Worm (Caenorhabditis elegans) whole organism, young adult: ENCODE measurements around the gene nlp-80.

Experiments used
- B0261.1 ChIP-seq: sonication (generic microtip); optimal IDR thresholded peaks from 2 replicates; lab custom pipeline; 2016; ENCODE audit warnings: mild to moderate bottlenecking, missing genetic modification characterization, moderate library complexity, missing compliant biosample characterization
- C06A6.2 ChIP-seq: fragments of 200-800 bp; sonication (Bioruptor generic); conservative IDR thresholded peaks from 2 replicates; pipeline ENCODE4 v1.3.6; 2022; ENCODE audit warnings: missing genetic modification characterization, missing compliant biosample characterization
- D2030.7 ChIP-seq: fragments of 200-800 bp; sonication (Bioruptor generic); IDR thresholded peaks from 2 replicates; pipeline ENCODE4 v1.3.6; 2022; ENCODE audit warnings: missing genetic modification reagents, missing genetic modification characterization, missing compliant biosample characterization
- F37B4.10 ChIP-seq: fragments of 200-800 bp; sonication (Bioruptor generic); IDR thresholded peaks from 2 replicates; pipeline ENCODE4 v1.3.6; 2022; ENCODE audit warnings: missing genetic modification characterization, missing compliant biosample characterization
- F55B11.4 ChIP-seq: sonication (generic microtip); optimal IDR thresholded peaks from 2 replicates; lab custom pipeline; 2016; ENCODE audit warnings: missing compliant biosample characterization, missing genetic modification characterization, borderline replicate concordance; ENCODE audit not compliant: insufficient read depth
- F57C9.4 ChIP-seq: sonication (generic microtip); optimal IDR thresholded peaks from 2 replicates; lab custom pipeline; 2017; ENCODE audit warnings: mild to moderate bottlenecking, missing genetic modification characterization, missing compliant biosample characterization
- K11D2.4 ChIP-seq: fragments of 200-800 bp; sonication (Bioruptor generic); IDR thresholded peaks from 2 replicates; pipeline ENCODE4 v1.3.6; 2022; ENCODE audit warnings: missing genetic modification reagents, missing genetic modification characterization, missing compliant biosample characterization
- K12H6.12 ChIP-seq: fragments of 200-800 bp; sonication (Bioruptor generic); optimal IDR thresholded peaks from 2 replicates; lab custom pipeline; 2018; ENCODE audit warnings: mild to moderate bottlenecking, missing genetic modification characterization, missing compliant biosample characterization
- Y56A3A.18 ChIP-seq: fragments of 200-800 bp; sonication (Bioruptor generic); IDR thresholded peaks from 2 replicates; pipeline ENCODE4 v1.3.6; 2022; ENCODE audit warnings: missing genetic modification reagents, missing genetic modification characterization, missing compliant biosample characterization
- Y79H2A.3 ChIP-seq: fragments of 200-800 bp; sonication (Bioruptor generic); conservative IDR thresholded peaks from 2 replicates; pipeline ENCODE4 v1.3.6; 2022; ENCODE audit warnings: missing genetic modification reagents, missing genetic modification characterization, missing compliant biosample characterization
- Y95B8A.8 ChIP-seq: fragments of 200-800 bp; sonication (Bioruptor generic); IDR thresholded peaks from 2 replicates; pipeline ENCODE4 v1.3.6; 2022; ENCODE audit warnings: missing genetic modification reagents, missing genetic modification characterization, missing compliant biosample characterization
- ZK185.1 ChIP-seq: sonication (generic microtip); optimal IDR thresholded peaks from 2 replicates; lab custom pipeline; 2016; ENCODE audit warnings: mild to moderate bottlenecking, missing genetic modification characterization, missing compliant biosample characterization; ENCODE audit not compliant: poor library complexity, severe bottlenecking
- aptf-3 ChIP-seq: fragments of 200-800 bp; sonication (Bioruptor generic); IDR thresholded peaks from 2 replicates; pipeline ENCODE4 v1.3.6; 2022; ENCODE audit warnings: missing genetic modification characterization, missing compliant biosample characterization
- attf-6 ChIP-seq: fragments of 200-800 bp; sonication (Bioruptor generic); IDR thresholded peaks from 2 replicates; pipeline ENCODE4 v1.3.6; 2022; ENCODE audit warnings: missing genetic modification reagents, missing genetic modification characterization, missing compliant biosample characterization
- bed-2 ChIP-seq: fragments of 200-800 bp; sonication (Bioruptor generic); IDR thresholded peaks from 2 replicates; pipeline ENCODE4 v1.3.6; 2022; ENCODE audit warnings: missing genetic modification reagents, missing genetic modification characterization, missing compliant biosample characterization
- ceh-100 ChIP-seq: fragments of 200-800 bp; sonication (Bioruptor generic); IDR thresholded peaks from 2 replicates; pipeline ENCODE4 v1.3.6; 2022; ENCODE audit warnings: missing genetic modification reagents, missing genetic modification characterization, missing compliant biosample characterization
- ceh-79 ChIP-seq: sonication (generic microtip); optimal IDR thresholded peaks from 2 replicates; lab custom pipeline; 2017; ENCODE audit warnings: mild to moderate bottlenecking, missing genetic modification characterization, missing compliant biosample characterization
- ceh-91 ChIP-seq: fragments of 200-800 bp; sonication (Bioruptor generic); IDR thresholded peaks from 2 replicates; pipeline ENCODE4 v1.3.6; 2022; ENCODE audit warnings: missing genetic modification reagents, missing genetic modification characterization, missing compliant biosample characterization
- chd-7 ChIP-seq: sonication (generic microtip); optimal IDR thresholded peaks from 2 replicates; lab custom pipeline; 2016; ENCODE audit warnings: mild to moderate bottlenecking, missing genetic modification characterization, moderate library complexity, missing compliant biosample characterization
- dpl-1 ChIP-seq: fragments of 150-350 bp; optimal IDR thresholded peaks from 2 replicates; lab custom pipeline; 2014; ENCODE audit warnings: missing biosample characterization, missing genetic modification reagents, missing genetic modification characterization
- efl-1 ChIP-seq: fragments of 150-350 bp; optimal IDR thresholded peaks from 2 replicates; lab custom pipeline; 2014; ENCODE audit warnings: missing biosample characterization, missing genetic modification reagents, missing genetic modification characterization
- fkh-3 ChIP-seq: sonication (generic microtip); optimal IDR thresholded peaks from 2 replicates; lab custom pipeline; 2016; ENCODE audit warnings: mild to moderate bottlenecking, missing genetic modification characterization, missing compliant biosample characterization
- him-1 ChIP-seq: sonication (generic microtip); optimal IDR thresholded peaks from 2 replicates; lab custom pipeline; 2016; ENCODE audit warnings: missing genotype, missing genetic modification reagents, missing genetic modification characterization, missing compliant biosample characterization
- hlh-12 ChIP-seq: sonication (generic microtip); optimal IDR thresholded peaks from 2 replicates; lab custom pipeline; 2016; ENCODE audit warnings: missing genetic modification characterization, missing compliant biosample characterization
- hlh-26 ChIP-seq: fragments of 200-800 bp; sonication (Bioruptor generic); conservative IDR thresholded peaks from 2 replicates; pipeline ENCODE4 v1.3.6; 2022; ENCODE audit warnings: missing genetic modification reagents, missing genetic modification characterization, missing compliant biosample characterization
- hrde-1 ChIP-seq: sonication (generic microtip); optimal IDR thresholded peaks from 2 replicates; lab custom pipeline; 2016; ENCODE audit warnings: missing genetic modification characterization, mild to moderate bottlenecking, missing compliant biosample characterization, moderate library complexity, missing genotype, missing genetic modification reagents, borderline replicate concordance
- hsf-1 ChIP-seq: fragments of 200-800 bp; sonication (Bioruptor generic); IDR thresholded peaks from 2 replicates; pipeline ENCODE4 v1.3.6; 2022; ENCODE audit warnings: missing genetic modification reagents, missing genetic modification characterization, missing compliant biosample characterization
- lag-1 ChIP-seq: fragments of 200-800 bp; sonication (Bioruptor generic); IDR thresholded peaks from 2 replicates; pipeline ENCODE4 v1.3.6; 2022; ENCODE audit warnings: missing genetic modification reagents, missing genetic modification characterization, missing compliant biosample characterization
- let-607 ChIP-seq, 2 experiments: fragments of 200-800 bp in 1 of 2; sonication (Bioruptor generic) in 1 of 2; sonication (generic microtip) in 1 of 2; optimal IDR thresholded peaks; 2 replicates each; lab custom pipeline; 2016 to 2018; ENCODE audit warnings: mild to moderate bottlenecking in 2 of 2, missing compliant biosample characterization in 2 of 2, missing genetic modification characterization in 2 of 2, moderate library complexity in 2 of 2, missing genotype in 1 of 2
- lin-26 ChIP-seq: fragments of 200-800 bp; sonication (Bioruptor generic); IDR thresholded peaks from 2 replicates; pipeline ENCODE4 v1.3.6; 2022; ENCODE audit warnings: missing genetic modification reagents, missing genetic modification characterization, missing compliant biosample characterization
- lin-35 ChIP-seq, 3 experiments: fragments of 150-350 bp in 2 of 3; sonication (generic microtip) in 1 of 3; optimal IDR thresholded peaks; 2 replicates each; lab custom pipeline; 2014 to 2018; ENCODE audit warnings: missing biosample characterization in 3 of 3, missing genetic modification characterization in 3 of 3, missing genetic modification reagents in 3 of 3
- lin-40 ChIP-seq: sonication (generic microtip); optimal IDR thresholded peaks from 2 replicates; lab custom pipeline; 2016; ENCODE audit warnings: missing genetic modification characterization, mild to moderate bottlenecking, missing compliant biosample characterization, missing genotype, missing genetic modification reagents
- lsy-27 ChIP-seq: sonication (generic microtip); optimal IDR thresholded peaks from 2 replicates; lab custom pipeline; 2017; ENCODE audit warnings: missing genetic modification characterization, mild to moderate bottlenecking, missing compliant biosample characterization, antibody characterized with exemption, missing genotype, borderline replicate concordance; ENCODE audit not compliant: insufficient read depth
- mel-28 ChIP-seq: sonication (generic microtip); optimal IDR thresholded peaks from 2 replicates; lab custom pipeline; 2016; ENCODE audit warnings: borderline replicate concordance, mild to moderate bottlenecking, missing genetic modification characterization, missing compliant biosample characterization
- mes-4 ChIP-seq: sonication (generic microtip); optimal IDR thresholded peaks from 2 replicates; lab custom pipeline; 2016; ENCODE audit warnings: missing genotype, missing genetic modification characterization, missing compliant biosample characterization
- mxl-1 ChIP-seq: sonication (generic microtip); optimal IDR thresholded peaks from 2 replicates; lab custom pipeline; 2016; ENCODE audit warnings: missing genetic modification characterization, missing compliant biosample characterization
- nhr-27 ChIP-seq: fragments of 200-800 bp; sonication (Bioruptor generic); optimal IDR thresholded peaks from 2 replicates; lab custom pipeline; 2018; ENCODE audit warnings: mild to moderate bottlenecking, missing genetic modification characterization, moderate library complexity, missing compliant biosample characterization
- nhr-80 ChIP-seq: sonication (generic microtip); optimal IDR thresholded peaks from 2 replicates; lab custom pipeline; 2016; ENCODE audit warnings: missing genetic modification characterization, missing compliant biosample characterization
- pbrm-1 ChIP-seq: fragments of 200-800 bp; sonication (Bioruptor generic); IDR thresholded peaks from 2 replicates; pipeline ENCODE4 v1.3.6; 2022; ENCODE audit warnings: missing genetic modification reagents, missing genetic modification characterization, missing compliant biosample characterization
- rec-8 ChIP-seq, 2 experiments: sonication (generic microtip); optimal IDR thresholded peaks; 2 replicates each; lab custom pipeline; 2016; ENCODE audit warnings: mild to moderate bottlenecking in 2 of 2, missing genetic modification characterization in 2 of 2, missing genetic modification reagents in 2 of 2, missing genotype in 2 of 2, missing biosample characterization in 1 of 2, missing compliant biosample characterization in 1 of 2, moderate library complexity in 1 of 2
- sea-2 ChIP-seq: fragments of 200-800 bp; sonication (Bioruptor generic); IDR thresholded peaks from 2 replicates; pipeline ENCODE4 v1.3.6; 2022; ENCODE audit warnings: missing genetic modification characterization, missing compliant biosample characterization
- snpc-3.4 ChIP-seq: sonication (generic microtip); optimal IDR thresholded peaks from 2 replicates; lab custom pipeline; 2017; ENCODE audit warnings: missing genetic modification characterization, mild to moderate bottlenecking, missing compliant biosample characterization, antibody characterized with exemption, moderate library complexity, missing genotype, missing genetic modification reagents
- tbx-9 ChIP-seq: sonication (generic microtip); optimal IDR thresholded peaks from 2 replicates; lab custom pipeline; 2016; ENCODE audit warnings: borderline replicate concordance, missing genetic modification characterization, inconsistent platforms, missing compliant biosample characterization
- xnd-1 ChIP-seq: sonication (generic microtip); optimal IDR thresholded peaks from 2 replicates; lab custom pipeline; 2016; ENCODE audit warnings: missing genotype, missing genetic modification reagents, missing genetic modification characterization, missing compliant biosample characterization
- ztf-18 ChIP-seq: sonication (generic microtip); optimal IDR thresholded peaks from 2 replicates; lab custom pipeline; 2016; ENCODE audit warnings: missing genotype, mild to moderate bottlenecking, missing genetic modification characterization, missing compliant biosample characterization
- ztf-25 ChIP-seq: fragments of 200-800 bp; sonication (Bioruptor generic); IDR thresholded peaks from 2 replicates; pipeline ENCODE4 v1.3.6; 2022; ENCODE audit warnings: missing genetic modification reagents, missing genetic modification characterization, missing compliant biosample characterization
- ztf-28 ChIP-seq: fragments of 200-800 bp; sonication (Bioruptor generic); IDR thresholded peaks from 2 replicates; pipeline ENCODE4 v1.3.6; 2022; ENCODE audit warnings: missing genetic modification reagents, missing genetic modification characterization, missing compliant biosample characterization
- ztf-6 ChIP-seq: fragments of 200-800 bp; sonication (Bioruptor generic); IDR thresholded peaks from 2 replicates; pipeline ENCODE4 v1.3.6; 2022; ENCODE audit warnings: missing genetic modification reagents, missing genetic modification characterization, missing compliant biosample characterization

The nlp-80 gene

ce11 chrV:11029309-11029708 lies 36.1 kb downstream of the nlp-80 start (continued):
- no peak for TF ChIP-seq mes-4 (tag; lab: Kevin White, UChicago)
- no peak for TF ChIP-seq aptf-3 (GFP tag; lab: Robert Waterston, UW)
- no peak for TF ChIP-seq nhr-27 (tag; lab: Kevin White, UChicago)
- no peak for TF ChIP-seq sea-2
- no peak for TF ChIP-seq F37B4.10 (GFP tag; lab: Robert Waterston, UW)
- TF ChIP-seq K12H6.12 = peak; percentile 58
- TF ChIP-seq C06A6.2 (GFP tag; lab: Robert Waterston, UW) = no peak
- no peak for TF ChIP-seq F57C9.4
- TF ChIP-seq Y79H2A.3 (GFP tag; lab: Robert Waterston, UW) = no peak
- TF ChIP-seq hsf-1 (GFP tag; lab: Robert Waterston, UW) = no peak
- TF ChIP-seq D2030.7 (GFP tag; lab: Robert Waterston, UW) = peak; percentile 41; the same call in 1 of the 2 replicates
- no peak for TF ChIP-seq lsy-27
- no peak for TF ChIP-seq mel-28 (tag; lab: Kevin White, UChicago)
- peak; percentile 72 for TF ChIP-seq efl-1 (GFP tag; lab: Kevin White, UChicago)
- TF ChIP-seq ztf-28 (GFP tag; lab: Robert Waterston, UW) = no peak; the same call in 1 of the 2 replicates
- peak in 1 of 2 experiments; percentile 7 for TF ChIP-seq let-607 (tag; optimal IDR thresholded peaks at IDR 0.05; lab: Kevin White, UChicago)
- no peak for TF ChIP-seq B0261.1 (tag; lab: Kevin White, UChicago)
- no peak for TF ChIP-seq hrde-1 (tag; lab: Kevin White, UChicago)
- peak; percentile 83 for TF ChIP-seq ZK185.1 (tag; lab: Kevin White, UChicago)
- peak; percentile 30 for TF ChIP-seq lin-40 (tag; lab: Kevin White, UChicago)
- peak; percentile 54 for TF ChIP-seq dpl-1 (GFP tag; lab: Kevin White, UChicago)
- no peak for TF ChIP-seq him-1 (tag; lab: Kevin White, UChicago)
- TF ChIP-seq F55B11.4 (tag; lab: Kevin White, UChicago) = no peak
- TF ChIP-seq tbx-9 (tag; lab: Kevin White, UChicago) = no peak
- no peak for TF ChIP-seq hlh-12
- no peak for TF ChIP-seq Y56A3A.18
- TF ChIP-seq ceh-100 (GFP tag; lab: Robert Waterston, UW) = peak; percentile 53
- no peak for TF ChIP-seq attf-6 (GFP tag; lab: Robert Waterston, UW)
- TF ChIP-seq bed-2 (GFP tag; lab: Robert Waterston, UW) = 0 out of 2 replicates have a peak, but pooled peaks have one; percentile 57
- TF ChIP-seq mxl-1 (tag; lab: Kevin White, UChicago) = no peak
- TF ChIP-seq ztf-6 (GFP tag; lab: Robert Waterston, UW) = no peak
- TF ChIP-seq xnd-1 (tag; lab: Kevin White, UChicago) = no peak
- TF ChIP-seq nhr-80 (tag; lab: Kevin White, UChicago) = no peak
- peak; percentile 41; the same call in 1 of the 2 replicates for TF ChIP-seq pbrm-1
- TF ChIP-seq ceh-91 (GFP tag; lab: Robert Waterston, UW) = 0 out of 2 replicates have a peak, but pooled peaks have one; percentile 27
- peak in 1 of 3 experiments; percentile 72 for TF ChIP-seq lin-35 (GFP tag; optimal IDR thresholded peaks at IDR 0.05; lab: Kevin White, UChicago)
- no peak for TF ChIP-seq snpc-3.4 (tag; lab: Kevin White, UChicago)
- TF ChIP-seq hlh-26 (GFP tag; lab: Robert Waterston, UW) = no peak
- TF ChIP-seq K11D2.4 (GFP tag; lab: Robert Waterston, UW) = peak; percentile 72
- no peak for TF ChIP-seq lag-1 (GFP tag; lab: Robert Waterston, UW)
- no peak for TF ChIP-seq fkh-3
- TF ChIP-seq lin-26 (GFP tag; lab: Robert Waterston, UW) = no peak
- TF ChIP-seq ztf-25 (GFP tag; lab: Robert Waterston, UW) = no peak
- no peak for TF ChIP-seq ceh-79
- TF ChIP-seq rec-8 (tag; optimal IDR thresholded peaks at IDR 0.05; lab: Kevin White, UChicago) = peak; percentile 14 to 26
- no peak for TF ChIP-seq ztf-18 (tag; lab: Kevin White, UChicago)
- TF ChIP-seq chd-7 (tag; lab: Kevin White, UChicago) = peak; percentile 9
- no peak for TF ChIP-seq Y95B8A.8 (GFP tag; lab: Robert Waterston, UW)
